Worm (Caenorhabditis elegans): Measurements from ENCODE around the gene fbxa-190.
A peak's percentile ranks its signal among the peaks of the same experiment; 100 is the strongest.

Gene fbxa-190

ce11 chrX:1337834-1338233, 34.0 kb upstream of the fbxa-190 start:
- no peak for TF ChIP-seq mdl-1 (tag; optimal IDR thresholded peaks at IDR 0.05)
- TF ChIP-seq tag-97 (GFP tag; IDR thresholded peaks at IDR 0.05): no peak
- no peak for TF ChIP-seq lin-13 (GFP tag; optimal IDR thresholded peaks at IDR 0.05)
- TF ChIP-seq ces-1 (GFP tag; optimal IDR thresholded peaks at IDR 0.05): no peak
- no peak for TF ChIP-seq mep-1 (tag; optimal IDR thresholded peaks at IDR 0.05)
- TF ChIP-seq daf-16 (GFP tag; optimal IDR thresholded peaks at IDR 0.05): no peak
- TF ChIP-seq daf-16 (tag; optimal IDR thresholded peaks at IDR 0.05): peak; percentile 79
- 0 out of 2 replicates have a peak, but pooled peaks have one; percentile 20 for TF ChIP-seq lin-1 (GFP tag; IDR thresholded peaks at IDR 0.05)
- TF ChIP-seq nhr-76 (tag; optimal IDR thresholded peaks at IDR 0.05): no peak
- no peak for TF ChIP-seq duxl-1 (tag; optimal IDR thresholded peaks at IDR 0.05; ENCODE audit: poor library complexity)
- no peak for TF ChIP-seq aly-2 (tag; optimal IDR thresholded peaks at IDR 0.05)
- TF ChIP-seq attf-4 (tag; optimal IDR thresholded peaks at IDR 0.05): no peak
- peak; percentile 15 for TF ChIP-seq aha-1 (tag)
- TF ChIP-seq hlh-11 (tag; optimal IDR thresholded peaks at IDR 0.05): peak; percentile 42
- no peak for TF ChIP-seq F37D6.2 (tag; optimal IDR thresholded peaks at IDR 0.05)
- TF ChIP-seq madf-5 (GFP tag; IDR thresholded peaks at IDR 0.05): no peak
- no peak for TF ChIP-seq arid-1 (GFP tag; conservative IDR thresholded peaks at IDR 0.05)
- TF ChIP-seq mdt-29 (GFP tag; IDR thresholded peaks at IDR 0.05): no peak
- no peak for TF ChIP-seq mes-2 (tag; optimal IDR thresholded peaks at IDR 0.05; ENCODE audit: poor library complexity, severe bottlenecking)
- TF ChIP-seq zag-1 (tag; optimal IDR thresholded peaks at IDR 0.05): no peak
- no peak for TF ChIP-seq snpc-1.2 (GFP tag; IDR thresholded peaks at IDR 0.05)
- no peak for TF ChIP-seq nhr-11 (tag; optimal IDR thresholded peaks at IDR 0.05)
- no peak for TF ChIP-seq F26F4.8 (GFP tag; conservative IDR thresholded peaks at IDR 0.05)
- no peak for TF ChIP-seq pha-4 (GFP tag; IDR thresholded peaks at IDR 0.05)
- no peak for TF ChIP-seq pha-4 (tag; optimal IDR thresholded peaks at IDR 0.05)
- TF ChIP-seq hif-1 (tag; optimal IDR thresholded peaks at IDR 0.05): peak in 1 of 2 experiments; percentile 91
- TF ChIP-seq snpc-4 (tag; optimal IDR thresholded peaks at IDR 0.05): no peak
- TF ChIP-seq ceh-62 (tag; optimal IDR thresholded peaks at IDR 0.05): no peak
- no peak for TF ChIP-seq nhr-237 (tag; optimal IDR thresholded peaks at IDR 0.05)
- TF ChIP-seq lim-7 (GFP tag; IDR thresholded peaks at IDR 0.05): no peak
- TF ChIP-seq zip-2 (tag; optimal IDR thresholded peaks at IDR 0.05): no peak
- no peak for TF ChIP-seq ZK546.5 (tag; optimal IDR thresholded peaks at IDR 0.05)
- no peak for TF ChIP-seq spr-1 (tag; optimal IDR thresholded peaks at IDR 0.05)
- TF ChIP-seq zfp-3 (GFP tag; conservative IDR thresholded peaks at IDR 0.05): no peak
- no peak for TF ChIP-seq egl-43 (GFP tag; IDR thresholded peaks at IDR 0.05)
- no peak for TF ChIP-seq nhr-42 (GFP tag; IDR thresholded peaks at IDR 0.05)
- no peak for TF ChIP-seq php-3 (GFP tag; IDR thresholded peaks at IDR 0.05)
- TF ChIP-seq nhr-41 (GFP tag; IDR thresholded peaks at IDR 0.05): no peak
- TF ChIP-seq ceh-44 (GFP tag; IDR thresholded peaks at IDR 0.05): no peak
- no peak for TF ChIP-seq dmd-9 (GFP tag; IDR thresholded peaks at IDR 0.05)
- TF ChIP-seq nhr-10 (tag; optimal IDR thresholded peaks at IDR 0.05): no peak
- no peak for TF ChIP-seq ama-1 (optimal IDR thresholded peaks at IDR 0.05)
- no peak for TF ChIP-seq unc-39 (tag; optimal IDR thresholded peaks at IDR 0.05)
- no peak for TF ChIP-seq daf-19 (GFP tag; conservative IDR thresholded peaks at IDR 0.05)
- no peak for TF ChIP-seq F10B5.3 (tag; optimal IDR thresholded peaks at IDR 0.05)
- TF ChIP-seq F44E2.7 (GFP tag; IDR thresholded peaks at IDR 0.05): no peak
- TF ChIP-seq ZK337.2 (GFP tag; IDR thresholded peaks at IDR 0.05): no peak
- TF ChIP-seq Y5F2A.4 (GFP tag; optimal IDR thresholded peaks at IDR 0.05): no peak
- TF ChIP-seq mxl-2 (GFP tag; conservative IDR thresholded peaks at IDR 0.05): no peak
- no peak for TF ChIP-seq fkh-10 (GFP tag; optimal IDR thresholded peaks at IDR 0.05)
- no peak for TF ChIP-seq T26A8.4 (GFP tag; IDR thresholded peaks at IDR 0.05)
- no peak for TF ChIP-seq jun-1 (tag; optimal IDR thresholded peaks at IDR 0.05)
- TF ChIP-seq mxl-3 (GFP tag; optimal IDR thresholded peaks at IDR 0.05): no peak
- no peak for TF ChIP-seq lin-15B (tag; optimal IDR thresholded peaks at IDR 0.05)

Data from whole organism, L4 larva.